Worm (Caenorhabditis elegans) whole organism, late embryonic: Measurements from ENCODE around the gene F25B4.8.

ENCODE experiments used
- Y22D7AL.16 ChIP-seq: sonication (generic microtip); optimal IDR thresholded peaks from 2 replicates; lab custom pipeline; 2016; ENCODE audit warnings: missing genetic modification characterization, missing compliant biosample characterization
- ceh-24 ChIP-seq: sonication (generic microtip); optimal IDR thresholded peaks from 2 replicates; lab custom pipeline; 2016; ENCODE audit warnings: mild to moderate bottlenecking, missing genetic modification characterization, missing compliant biosample characterization
- ceh-31 ChIP-seq: sonication (generic microtip); optimal IDR thresholded peaks from 2 replicates; lab custom pipeline; 2016; ENCODE audit warnings: missing genetic modification characterization, missing compliant biosample characterization
- ceh-34 ChIP-seq: sonication (generic microtip); optimal IDR thresholded peaks from 2 replicates; lab custom pipeline; 2016; ENCODE audit warnings: mild to moderate bottlenecking, missing genetic modification characterization, missing compliant biosample characterization
- fkh-10 ChIP-seq: fragments of 150-350 bp; optimal IDR thresholded peaks from 2 replicates; lab custom pipeline; 2014; ENCODE audit warnings: missing biosample characterization, missing genetic modification reagents, missing genetic modification characterization
- hlh-30 ChIP-seq: sonication (generic microtip); optimal IDR thresholded peaks from 2 replicates; lab custom pipeline; 2017; ENCODE audit warnings: antibody characterized with exemption, missing genetic modification characterization, missing compliant biosample characterization; ENCODE audit not compliant: insufficient read depth
- pha-4 ChIP-seq: fragments of 150-350 bp; optimal IDR thresholded peaks from 2 replicates; lab custom pipeline; 2018; ENCODE audit warnings: missing biosample characterization, missing genetic modification reagents, missing genetic modification characterization
- sox-2 ChIP-seq: fragments of 200-800 bp; sonication (Bioruptor generic); IDR thresholded peaks from 2 replicates; pipeline ENCODE4 v1.3.6; 2022; ENCODE audit warnings: missing genetic modification reagents, missing genetic modification characterization, missing compliant biosample characterization
- syd-9 ChIP-seq: sonication (generic microtip); optimal IDR thresholded peaks from 2 replicates; lab custom pipeline; 2016; ENCODE audit warnings: mild to moderate bottlenecking, missing genetic modification characterization, moderate library complexity, missing compliant biosample characterization
- unc-55 ChIP-seq: sonication (generic microtip); optimal IDR thresholded peaks from 2 replicates; lab custom pipeline; 2017; ENCODE audit warnings: missing biosample characterization, missing genetic modification reagents, missing genetic modification characterization

ce11 chrV:5736068-5736467, 44.6 kb upstream of the F25B4.8 start, which contains the start of gene K09H11.6:
- TF ChIP-seq unc-55 (no peak), hlh-30 (no peak), ceh-24 (tag; lab: Kevin White, UChicago) (no peak), syd-9 (tag; lab: Kevin White, UChicago) (no peak), sox-2 (GFP tag; lab: Robert Waterston, UW) (no peak), pha-4 (tag; lab: Kevin White, UChicago) (no peak), fkh-10 (GFP tag; lab: Kevin White, UChicago) (no peak), Y22D7AL.16 (tag; lab: Kevin White, UChicago) (no peak), ceh-31 (tag; lab: Kevin White, UChicago) (no peak), ceh-34 (tag; lab: Kevin White, UChicago) (no peak)
